Worm (Caenorhabditis elegans): ENCODE measurements around the gene C06A6.4.

The C06A6.4 gene

DNA sequence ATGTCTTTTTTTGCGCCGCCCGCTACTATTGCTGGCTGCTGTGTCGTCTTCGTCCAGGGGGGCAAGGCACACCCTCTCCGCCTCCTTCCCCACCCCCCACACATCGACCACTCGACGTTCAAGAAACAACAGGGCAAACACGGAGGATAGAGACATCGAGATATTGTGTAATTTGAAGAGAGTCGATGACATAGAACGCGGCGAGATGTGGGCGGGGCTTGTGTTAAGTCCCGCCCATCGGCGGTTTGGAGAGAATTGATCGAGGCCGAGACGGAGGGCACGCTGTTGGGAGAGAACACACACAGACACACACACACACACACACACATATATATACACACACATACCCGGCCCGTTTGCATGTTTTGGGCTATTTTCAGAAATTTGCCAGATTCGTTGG lies 16.5 kb upstream of the C06A6.4 start (continued):
- no peak for TF ChIP-seq F49E8.2 (tag; optimal IDR thresholded peaks at IDR 0.05; ENCODE audit: insufficient read depth)

- TF ChIP-seq ekl-4 (GFP tag; IDR thresholded peaks at IDR 0.05) (no peak), dox-1 (GFP tag; IDR thresholded peaks at IDR 0.05) (no peak), unc-62 (GFP tag; optimal IDR thresholded peaks at IDR 0.05) (no peak), cebp-1 (GFP tag; IDR thresholded peaks at IDR 0.05) (no peak), cebp-1 (tag; optimal IDR thresholded peaks at IDR 0.05) (no peak), tbx-9 (tag; optimal IDR thresholded peaks at IDR 0.05; ENCODE audit: borderline replicate concordance) (no peak), lin-40 (tag; optimal IDR thresholded peaks at IDR 0.05) (peak; percentile 1), T07F8.4 (tag; optimal IDR thresholded peaks at IDR 0.05) (no peak), attf-3 (GFP tag; conservative IDR thresholded peaks at IDR 0.05) (no peak), tbp1 (GFP tag; optimal IDR thresholded peaks at IDR 0.05) (peak; percentile 15), nhr-80 (tag; optimal IDR thresholded peaks at IDR 0.05) (peak; percentile 81)
These were observed 15.4 kb upstream of the C06A6.4 start for ce11 chrIV:7844333-7844973.

DNA sequence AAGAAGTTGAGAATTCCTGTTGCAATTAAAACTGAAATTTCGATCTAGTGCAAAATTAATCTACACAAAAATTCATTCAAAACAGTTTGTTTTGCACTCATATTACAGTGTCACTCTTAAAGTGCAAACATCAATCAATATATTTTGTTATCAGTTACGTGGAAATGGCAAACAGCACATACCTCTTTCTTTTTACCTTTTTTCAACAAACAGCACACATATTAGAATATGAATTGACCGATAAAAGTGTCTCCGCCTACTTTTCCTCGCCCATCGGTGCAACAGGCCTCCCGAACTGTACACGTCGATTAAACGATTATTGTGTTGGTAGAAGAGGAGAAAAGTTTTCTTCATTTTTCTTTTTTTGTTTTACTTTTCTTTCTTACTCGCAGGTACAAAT lies 12.1 kb upstream of the C06A6.4 start:
- no peak for TF ChIP-seq ztf-26 (tag; optimal IDR thresholded peaks at IDR 0.05)
- TF ChIP-seq zfh-2 (GFP tag; conservative IDR thresholded peaks at IDR 0.05): no peak
- TF ChIP-seq snpc-4 (GFP tag; optimal IDR thresholded peaks at IDR 0.05): no peak
- TF ChIP-seq snpc-4 (tag; optimal IDR thresholded peaks at IDR 0.05): no peak
- TF ChIP-seq Y56A3A.18 (GFP tag; IDR thresholded peaks at IDR 0.05): no peak
- peak; percentile 26 for TF ChIP-seq ets-4 (GFP tag; optimal IDR thresholded peaks at IDR 0.05)
- TF ChIP-seq attf-5 (GFP tag; optimal IDR thresholded peaks at IDR 0.05): peak; percentile 17
- TF ChIP-seq let-607 (tag; optimal IDR thresholded peaks at IDR 0.05): peak; percentile 49 to 65
- no peak for TF ChIP-seq egl-44 (GFP tag; IDR thresholded peaks at IDR 0.05)
- TF ChIP-seq nhr-80 (tag; optimal IDR thresholded peaks at IDR 0.05): peak; percentile 94

DNA sequence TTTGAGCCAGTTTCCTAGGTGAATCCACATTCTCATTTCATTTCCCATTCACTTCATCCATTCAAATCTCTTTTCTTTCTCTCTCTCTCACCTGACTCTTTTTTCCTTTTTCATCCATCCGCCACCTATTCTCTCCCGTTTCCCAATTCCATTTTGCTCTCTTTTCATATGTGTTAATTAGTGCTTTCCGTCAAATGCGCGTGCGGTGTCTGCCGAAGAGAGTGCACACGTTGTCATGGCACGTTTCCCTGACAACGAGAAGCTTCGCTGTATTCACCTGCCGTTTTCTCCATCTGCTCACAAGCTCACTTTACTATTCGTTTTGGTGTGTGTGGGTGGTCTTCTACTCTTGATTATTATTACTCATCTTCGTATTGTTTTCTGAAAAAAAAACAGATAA lies 10.8 kb upstream of the C06A6.4 start:
- TF ChIP-seq B0336.3 (GFP tag; IDR thresholded peaks at IDR 0.05) (no peak), gei-17 (GFP tag; optimal IDR thresholded peaks at IDR 0.05) (no peak), madf-10 (tag; optimal IDR thresholded peaks at IDR 0.05) (no peak), sea-2 (GFP tag; IDR thresholded peaks at IDR 0.05) (no peak)

DNA sequence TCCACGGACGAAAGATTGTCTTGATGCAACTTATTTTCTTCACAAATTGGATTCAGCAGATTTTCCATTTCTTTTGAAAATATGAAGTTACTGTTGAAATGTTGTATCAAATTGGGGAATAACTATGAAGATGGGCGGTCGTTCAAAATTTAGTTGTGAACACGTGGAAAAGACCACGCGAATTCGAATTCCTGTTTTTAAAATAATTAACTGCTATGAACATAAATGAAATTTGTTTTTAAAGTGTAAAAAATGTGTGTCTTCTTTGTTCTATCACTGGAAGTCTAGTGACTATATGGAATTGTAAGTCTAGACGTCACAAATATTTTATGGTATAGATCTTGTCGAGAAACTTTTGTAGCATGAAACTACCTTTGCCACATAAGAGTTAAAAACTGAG lies 9.3 kb upstream of the C06A6.4 start, which contains the start of gene C06A6.7:
Gene C06A6.7, minus strand, starts transcription at position 101 of the 400 bp plus-strand sequence.
- TF ChIP-seq nhr-120 (GFP tag; IDR thresholded peaks at IDR 0.05) (no peak), ceh-27 (GFP tag; optimal IDR thresholded peaks at IDR 0.05) (no peak), ztf-26 (tag; optimal IDR thresholded peaks at IDR 0.05) (no peak), tbx-9 (tag; optimal IDR thresholded peaks at IDR 0.05; ENCODE audit: borderline replicate concordance) (no peak), ccch-3 (GFP tag; optimal IDR thresholded peaks at IDR 0.05) (no peak), rcor-1 (GFP tag; IDR thresholded peaks at IDR 0.05) (no peak), bed-2 (GFP tag; IDR thresholded peaks at IDR 0.05) (no peak), F37B4.10 (GFP tag; IDR thresholded peaks at IDR 0.05) (no peak), aptf-2 (GFP tag; conservative IDR thresholded peaks at IDR 0.05) (no peak), sdz-38 (tag; optimal IDR thresholded peaks at IDR 0.05) (no peak), Y79H2A.3 (GFP tag; conservative IDR thresholded peaks at IDR 0.05) (no peak), zim-3 (tag; optimal IDR thresholded peaks at IDR 0.05) (no peak), T26A5.8 (tag; optimal IDR thresholded peaks at IDR 0.05) (no peak)
